Worm (Caenorhabditis elegans) whole organism, L1 larva: ENCODE results near the gene srd-36.

Source experiments
- C34B4.2 ChIP-seq: sonication (generic microtip); optimal IDR thresholded peaks from 2 replicates; lab custom pipeline; 2017; ENCODE audit warnings: mild to moderate bottlenecking, missing genetic modification characterization, missing compliant biosample characterization
- aha-1 ChIP-seq: fragments of 150-350 bp; optimal IDR thresholded peaks from 2 replicates; lab custom pipeline; 2014; ENCODE audit warnings: missing biosample characterization, missing genetic modification characterization
- alr-1 ChIP-seq: fragments of 200-800 bp; sonication (Bioruptor generic); optimal IDR thresholded peaks from 2 replicates; lab custom pipeline; 2018; ENCODE audit warnings: borderline replicate concordance, mild to moderate bottlenecking, missing genetic modification characterization, missing compliant biosample characterization
- ama-1 ChIP-seq: fragments of 150-350 bp; optimal IDR thresholded peaks from 2 replicates; lab custom pipeline; 2014
- ceh-63 ChIP-seq: fragments of 200-800 bp; sonication (Bioruptor generic); optimal IDR thresholded peaks from 2 replicates; lab custom pipeline; 2018; ENCODE audit warnings: mild to moderate bottlenecking, missing genetic modification characterization, missing compliant biosample characterization
- ceh-8 ChIP-seq: fragments of 200-800 bp; sonication (Bioruptor generic); optimal IDR thresholded peaks from 2 replicates; lab custom pipeline; 2018; ENCODE audit warnings: mild to moderate bottlenecking, missing genetic modification characterization, moderate library complexity, missing compliant biosample characterization
- ceh-88 ChIP-seq: fragments of 200-800 bp; sonication (Bioruptor generic); IDR thresholded peaks from 2 replicates; pipeline ENCODE4 v1.3.6; 2022; ENCODE audit warnings: missing genetic modification characterization, missing compliant biosample characterization
- ces-1 ChIP-seq: fragments of 150-350 bp; optimal IDR thresholded peaks from 2 replicates; lab custom pipeline; 2014; ENCODE audit warnings: missing biosample characterization, missing genetic modification reagents, missing genetic modification characterization
- dpl-1 ChIP-seq, 3 experiments: fragments of 150-350 bp in 2 of 3; sonication (generic microtip) in 1 of 3; optimal IDR thresholded peaks; 2 replicates each; lab custom pipeline; 2014 to 2017; ENCODE audit warnings: missing biosample characterization in 3 of 3, missing genetic modification characterization in 3 of 3, missing genetic modification reagents in 3 of 3
- dsc-1 ChIP-seq: sonication (generic microtip); optimal IDR thresholded peaks from 2 replicates; lab custom pipeline; 2016; ENCODE audit warnings: mild to moderate bottlenecking, missing genetic modification characterization, missing compliant biosample characterization
- efl-1 ChIP-seq, 4 experiments: fragments of 150-350 bp; optimal IDR thresholded peaks in 3 of 4; peaks in 1 of 4; 1 replicate in 1 of 4; 2 replicates in 3 of 4; lab custom pipeline; 2014; ENCODE audit warnings: missing biosample characterization in 2 of 4, missing genetic modification characterization in 2 of 4, missing genetic modification reagents in 2 of 4
- efl-3 ChIP-seq: fragments of 200-800 bp; sonication (Bioruptor generic); optimal IDR thresholded peaks from 2 replicates; lab custom pipeline; 2018; ENCODE audit warnings: mild to moderate bottlenecking, missing genetic modification characterization, missing compliant biosample characterization
- elt-2 ChIP-seq: sonication (generic microtip); optimal IDR thresholded peaks from 2 replicates; lab custom pipeline; 2016; ENCODE audit warnings: missing genetic modification characterization, mild to moderate bottlenecking, inconsistent platforms, missing compliant biosample characterization, missing genetic modification reagents
- elt-3 ChIP-seq, 6 experiments: fragments of 150-350 bp in 1 of 6; sonication (generic microtip); optimal IDR thresholded peaks; 2 replicates each; lab custom pipeline; 2017 to 2018; ENCODE audit warnings: missing biosample characterization in 6 of 6, missing genetic modification characterization in 6 of 6, inconsistent platforms in 1 of 6
- ets-5 ChIP-seq: fragments of 200-800 bp; sonication (Bioruptor generic); IDR thresholded peaks from 2 replicates; pipeline ENCODE4 v1.3.6; 2022; ENCODE audit warnings: missing genetic modification characterization, missing compliant biosample characterization
- fos-1 ChIP-seq: fragments of 150-350 bp; optimal IDR thresholded peaks from 2 replicates; lab custom pipeline; 2014; ENCODE audit warnings: missing biosample characterization, missing genetic modification characterization
- grh-1 ChIP-seq: fragments of 200-800 bp; sonication (Bioruptor generic); IDR thresholded peaks from 2 replicates; pipeline ENCODE4 v1.3.6; 2022; ENCODE audit warnings: missing genetic modification reagents, missing genetic modification characterization, missing compliant biosample characterization
- hlh-17 ChIP-seq: fragments of 200-800 bp; sonication (Bioruptor generic); optimal IDR thresholded peaks from 2 replicates; lab custom pipeline; 2018; ENCODE audit warnings: missing genetic modification characterization, mild to moderate bottlenecking, missing compliant biosample characterization, moderate library complexity, borderline replicate concordance
- irx-1 ChIP-seq: sonication (generic microtip); optimal IDR thresholded peaks from 2 replicates; lab custom pipeline; 2016; ENCODE audit warnings: missing genetic modification characterization, missing compliant biosample characterization
- isw-1 ChIP-seq: fragments of 200-800 bp; sonication (Bioruptor generic); IDR thresholded peaks from 2 replicates; pipeline ENCODE4 v1.3.6; 2022; ENCODE audit warnings: missing genetic modification characterization, missing compliant biosample characterization
- lin-15B ChIP-seq: fragments of 150-350 bp; sonication (generic microtip); optimal IDR thresholded peaks from 3 replicates; lab custom pipeline; 2014; ENCODE audit warnings: missing biosample characterization, missing genetic modification characterization
- lin-39 ChIP-seq: fragments of 150-350 bp; optimal IDR thresholded peaks from 2 replicates; lab custom pipeline; 2014; ENCODE audit warnings: missing biosample characterization, missing genetic modification reagents, missing genetic modification characterization
- mdl-1 ChIP-seq, 2 experiments: fragments of 150-350 bp; optimal IDR thresholded peaks; 2 replicates each; lab custom pipeline; 2014 to 2017; ENCODE audit warnings: missing biosample characterization in 2 of 2, missing genetic modification characterization in 2 of 2, inconsistent platforms in 1 of 2
- nhr-11 ChIP-seq: fragments of 150-350 bp; optimal IDR thresholded peaks from 2 replicates; lab custom pipeline; 2014; ENCODE audit warnings: missing biosample characterization, missing genetic modification characterization
- nhr-20 ChIP-seq: sonication (generic microtip); optimal IDR thresholded peaks from 2 replicates; lab custom pipeline; 2016; ENCODE audit warnings: mild to moderate bottlenecking, missing genetic modification characterization, missing compliant biosample characterization
- nhr-237 ChIP-seq: fragments of 150-350 bp; optimal IDR thresholded peaks from 2 replicates; lab custom pipeline; 2014; ENCODE audit warnings: missing biosample characterization, missing genetic modification characterization
- nhr-47 ChIP-seq: sonication (generic microtip); optimal IDR thresholded peaks from 2 replicates; lab custom pipeline; 2016; ENCODE audit warnings: mild to moderate bottlenecking, missing genetic modification characterization, moderate library complexity, missing compliant biosample characterization
- nhr-85 ChIP-seq: sonication (generic microtip); peaks from one replicate; lab custom pipeline; 2016; ENCODE audit warnings: missing genetic modification characterization, inconsistent platforms, missing compliant biosample characterization
- pax-3 ChIP-seq: fragments of 200-800 bp; sonication (Bioruptor generic); optimal IDR thresholded peaks from 2 replicates; lab custom pipeline; 2018; ENCODE audit warnings: mild to moderate bottlenecking, missing genetic modification characterization, moderate library complexity, missing compliant biosample characterization
- pqm-1 ChIP-seq: sonication (generic microtip); optimal IDR thresholded peaks from 3 replicates; lab custom pipeline; 2017; ENCODE audit warnings: missing biosample characterization, missing genetic modification characterization
- skn-1 ChIP-seq: fragments of 150-350 bp; optimal IDR thresholded peaks from 2 replicates; lab custom pipeline; 2014; ENCODE audit warnings: missing biosample characterization, missing genetic modification characterization
- sox-4 ChIP-seq: sonication (generic microtip); optimal IDR thresholded peaks from 2 replicates; lab custom pipeline; 2016; ENCODE audit warnings: missing genetic modification characterization, missing compliant biosample characterization
- sptf-1 ChIP-seq: fragments of 150-350 bp; optimal IDR thresholded peaks from 2 replicates; lab custom pipeline; 2014; ENCODE audit warnings: missing biosample characterization, missing genetic modification characterization
- swsn-7 ChIP-seq: sonication (generic microtip); optimal IDR thresholded peaks from 2 replicates; lab custom pipeline; 2016; ENCODE audit warnings: missing genetic modification characterization, missing compliant biosample characterization
- xbp-1 ChIP-seq: sonication (generic microtip); optimal IDR thresholded peaks from 2 replicates; lab custom pipeline; 2016; ENCODE audit warnings: missing genetic modification characterization, missing compliant biosample characterization
- zag-1 ChIP-seq: fragments of 150-350 bp; optimal IDR thresholded peaks from 2 replicates; lab custom pipeline; 2014; ENCODE audit warnings: missing biosample characterization, missing genetic modification characterization
- ztf-4 ChIP-seq: fragments of 150-350 bp; optimal IDR thresholded peaks from 2 replicates; lab custom pipeline; 2014; ENCODE audit warnings: missing biosample characterization, missing genetic modification characterization

Gene srd-36

DNA sequence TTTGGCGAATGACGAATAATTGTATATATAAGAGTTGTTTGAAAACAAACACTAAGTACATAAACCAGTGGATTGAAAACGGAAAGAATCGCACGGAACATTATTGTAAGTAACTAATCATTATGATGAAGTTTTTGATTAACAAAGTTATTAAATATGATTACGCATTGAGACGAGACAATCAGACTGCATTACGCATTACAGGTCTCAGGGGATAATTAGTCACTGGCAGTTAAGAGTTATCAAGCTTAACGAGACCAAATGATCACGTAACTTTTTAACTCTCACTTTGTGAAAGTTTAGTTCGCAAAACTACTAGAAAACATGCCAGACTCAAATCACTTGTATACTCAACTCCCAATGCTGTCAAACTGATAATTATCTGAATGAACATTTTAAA, 8.8 kb upstream of the srd-36 start, which contains the start of gene srd-42:
Gene srd-42, minus strand, starts transcription at position 101 of the 400 bp plus-strand sequence.
- TF ChIP-seq ceh-8 (GFP tag; lab: Kevin White, UChicago) (peak; percentile 69), nhr-237 (tag; lab: Kevin White, UChicago) (no peak), mdl-1 (tag; optimal IDR thresholded peaks at IDR 0.05; lab: Kevin White, UChicago) (no peak), lin-39 (no peak)
- TF ChIP-seq, all 84 proteins: peak for 1

DNA sequence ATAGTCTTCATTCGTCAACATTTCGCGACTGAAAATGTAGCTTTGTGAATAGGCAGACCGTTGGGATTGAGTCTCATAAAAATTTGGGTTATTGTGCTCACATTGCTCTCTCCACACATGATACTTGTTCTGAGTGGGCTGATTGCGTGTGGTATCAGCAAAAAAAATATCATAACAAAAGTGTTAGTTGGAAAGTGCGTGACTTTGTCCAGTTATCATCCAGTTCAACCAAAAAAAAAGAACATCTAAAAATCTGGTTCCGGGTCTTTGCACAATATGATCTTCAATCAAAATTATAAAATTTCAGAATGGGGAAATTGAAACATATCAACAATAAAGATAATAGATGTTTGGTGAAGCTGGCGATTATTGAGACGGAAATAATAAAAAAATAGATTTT, 5.9 kb upstream of the srd-36 start, which contains the start of gene srd-39:
Gene srd-39, minus strand, starts transcription at position 101 of the 400 bp plus-strand sequence.
- TF ChIP-seq efl-1 (optimal IDR thresholded peaks at IDR 0.05; lab: Kevin White, UChicago) (no peak), efl-1 (GFP tag; optimal IDR thresholded peaks at IDR 0.05 in 1 of 2; lab: Kevin White, UChicago) (peak in 1 of 2 experiments; percentile 74), dsc-1 (tag; lab: Kevin White, UChicago) (no peak)

DNA sequence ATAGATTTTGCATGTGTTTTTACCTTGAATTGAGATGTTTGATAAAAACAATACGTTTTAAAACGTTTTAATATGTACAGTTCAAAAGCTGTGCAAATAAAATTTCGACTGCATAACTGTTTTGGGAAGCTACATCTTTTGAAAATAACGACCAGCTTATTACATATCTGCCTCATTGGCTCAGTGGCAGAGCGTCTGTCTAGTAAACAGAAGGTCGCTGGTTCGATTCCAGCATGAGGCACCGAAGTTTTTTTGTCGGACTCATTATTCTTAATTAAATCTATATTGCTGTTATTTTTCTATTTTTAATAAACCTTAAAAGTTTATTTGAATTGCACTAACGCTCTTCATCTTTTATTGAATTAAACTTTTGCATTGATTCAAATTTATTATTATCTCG, 1.5 kb downstream of the srd-36 start:
- TF ChIP-seq sox-4 (no peak), lin-15B (tag; lab: Kevin White, UChicago) (no peak), nhr-47 (no peak), irx-1 (tag; lab: Kevin White, UChicago) (no peak), C34B4.2 (no peak), ztf-4 (tag; lab: Kevin White, UChicago) (no peak), skn-1 (no peak), ets-5 (no peak), pax-3 (no peak), nhr-11 (tag; lab: Kevin White, UChicago) (no peak), nhr-85 (tag; lab: Kevin White, UChicago) (no peak), xbp-1 (no peak), efl-1 (optimal IDR thresholded peaks at IDR 0.05; lab: Kevin White, UChicago) (no peak), efl-1 (GFP tag; optimal IDR thresholded peaks at IDR 0.05 in 1 of 2; lab: Kevin White, UChicago) (no peak), efl-3 (GFP tag; lab: Kevin White, UChicago) (no peak), hlh-17 (GFP tag; lab: Kevin White, UChicago) (no peak), alr-1 (tag; lab: Kevin White, UChicago) (no peak), sptf-1 (tag; lab: Kevin White, UChicago) (no peak), ceh-88 (no peak), pqm-1 (no peak), elt-3 (tag; optimal IDR thresholded peaks at IDR 0.05; lab: Kevin White, UChicago) (no peak)

DNA sequence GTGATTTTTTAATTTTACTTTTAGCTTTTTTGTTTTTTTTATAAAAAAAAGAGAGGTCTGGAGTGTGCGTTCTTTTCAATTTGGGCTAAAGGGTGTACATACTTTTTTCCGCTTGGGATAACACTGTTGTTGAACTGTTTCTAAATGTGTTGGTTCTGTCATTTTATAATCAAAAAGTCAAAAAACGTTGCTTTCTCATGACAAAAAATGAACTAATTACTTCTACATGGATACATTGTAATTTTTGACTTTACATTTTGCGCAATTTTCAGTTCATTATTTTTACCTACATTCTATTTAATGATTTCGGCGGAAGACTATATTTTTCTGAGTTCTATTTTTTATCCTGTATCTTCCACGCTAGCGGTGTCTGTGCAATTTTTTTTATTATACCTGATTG, 3.1 kb downstream of the srd-36 start, which contains the start of gene srd-38:
Gene srd-38, plus strand, starts transcription at position 301 of the 400 bp plus-strand sequence.
- TF ChIP-seq ztf-4 (tag; lab: Kevin White, UChicago) (no peak), zag-1 (no peak), nhr-237 (tag; lab: Kevin White, UChicago) (no peak), lin-15B (tag; lab: Kevin White, UChicago) (no peak), elt-2 (tag; lab: Kevin White, UChicago) (no peak), nhr-20 (tag; lab: Kevin White, UChicago) (no peak), ceh-63 (GFP tag; lab: Kevin White, UChicago) (no peak), ceh-8 (GFP tag; lab: Kevin White, UChicago) (no peak), aha-1 (no peak), grh-1 (no peak), dpl-1 (GFP tag; optimal IDR thresholded peaks at IDR 0.05; lab: Kevin White, UChicago) (no peak), fos-1 (no peak), isw-1 (GFP tag; lab: Robert Waterston, UW) (no peak), swsn-7 (tag; lab: Kevin White, UChicago) (no peak), nhr-11 (tag; lab: Kevin White, UChicago) (no peak), ama-1 (lab: Kevin White, UChicago) (no peak), ces-1 (GFP tag; lab: Kevin White, UChicago) (no peak)
